Fruit fly (Drosophila melanogaster): ENCODE measurements around the gene CG34176.

The CG34176 gene

DNA sequence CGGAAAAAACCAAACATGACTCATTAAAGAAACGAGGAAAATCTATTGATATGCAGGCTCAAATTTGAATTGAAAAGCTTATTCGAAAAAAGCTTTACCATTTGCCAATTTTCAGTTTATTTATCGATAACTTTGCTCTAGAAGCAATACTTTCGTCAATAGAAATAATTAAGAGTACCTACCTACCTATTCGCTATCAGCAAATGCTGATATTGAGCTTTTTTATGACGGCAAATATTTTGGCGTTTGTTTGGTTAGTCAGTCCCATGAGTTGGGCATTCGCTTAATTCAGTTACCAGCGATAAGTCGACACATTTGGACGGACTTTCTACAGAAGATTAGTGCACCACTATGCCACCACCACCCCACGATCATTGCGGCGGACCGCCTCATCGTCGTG lies at the start of gene CG34176:
Gene CG34176, plus strand, starts transcription at position 301 of the 400 bp plus-strand sequence.
- no peak for TF ChIP-seq CG17801 (GFP tag; optimal IDR thresholded peaks at IDR 0.05; ENCODE audit: partially characterized antibody)

- no peak for TF ChIP-seq CG17801 (GFP tag; optimal IDR thresholded peaks at IDR 0.05; ENCODE audit: partially characterized antibody)
These were observed 35.6 kb upstream of the CG34176 start for dm6 chr2L:3968325-3968724.

DNA sequence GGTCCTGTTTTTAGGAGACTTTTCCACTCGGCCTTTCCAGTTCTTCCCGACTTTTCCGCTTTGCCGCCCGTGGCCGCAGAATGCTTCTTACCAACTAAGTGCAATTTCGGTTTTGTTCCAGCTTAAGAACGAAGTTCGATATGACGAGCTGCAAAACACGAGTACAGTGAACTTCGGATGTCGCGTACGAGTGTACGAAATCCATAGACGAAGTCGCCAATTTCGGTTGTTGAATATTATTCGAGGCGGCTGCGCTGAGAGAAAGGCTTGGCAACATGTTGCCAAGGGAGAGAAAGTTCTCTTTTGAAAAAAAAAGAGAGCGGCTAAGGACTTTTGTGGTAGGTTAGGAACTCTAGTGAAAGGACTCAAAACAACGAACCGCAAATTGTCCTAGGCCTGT lies 12.2 kb upstream of the CG34176 start, which contains the start of gene fred:
Gene fred, minus strand, starts transcription at position 76 of the 400 bp plus-strand sequence.
- no peak for TF ChIP-seq CG17801 (GFP tag; optimal IDR thresholded peaks at IDR 0.05; ENCODE audit: partially characterized antibody)

DNA sequence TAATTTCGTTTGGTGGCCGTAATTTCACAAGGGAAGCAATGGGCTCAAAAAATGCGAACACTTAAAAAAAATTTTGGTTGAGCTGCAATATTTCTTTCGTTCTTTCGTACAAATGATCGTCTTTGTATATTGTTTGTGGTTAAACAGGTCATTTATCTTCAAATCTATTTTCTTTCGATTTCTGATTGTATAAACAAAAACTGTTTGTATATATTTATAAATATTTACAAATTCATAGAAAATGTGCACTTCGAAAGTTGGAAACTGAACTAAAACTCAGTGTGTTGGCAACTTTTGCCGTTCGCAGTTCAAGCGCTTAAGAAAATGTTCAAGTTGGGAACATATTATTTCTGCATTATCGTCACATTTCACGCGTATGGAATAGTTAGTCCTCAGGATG lies 4.2 kb upstream of the CG34176 start, which contains the start of gene CG43797:
Gene CG43797, plus strand, starts transcription at position 301 of the 400 bp plus-strand sequence.
- no peak for TF ChIP-seq CG17801 (GFP tag; optimal IDR thresholded peaks at IDR 0.05; ENCODE audit: partially characterized antibody)

- no peak for TF ChIP-seq CG17801 (GFP tag; optimal IDR thresholded peaks at IDR 0.05; ENCODE audit: partially characterized antibody)
These were observed 804 bp downstream of the CG34176 start, which contains the start of gene CG15422 for dm6 chr2L:4004684-4005083. TSS of gene CG15422 (plus strand) at chr2L:4004984.

DNA sequence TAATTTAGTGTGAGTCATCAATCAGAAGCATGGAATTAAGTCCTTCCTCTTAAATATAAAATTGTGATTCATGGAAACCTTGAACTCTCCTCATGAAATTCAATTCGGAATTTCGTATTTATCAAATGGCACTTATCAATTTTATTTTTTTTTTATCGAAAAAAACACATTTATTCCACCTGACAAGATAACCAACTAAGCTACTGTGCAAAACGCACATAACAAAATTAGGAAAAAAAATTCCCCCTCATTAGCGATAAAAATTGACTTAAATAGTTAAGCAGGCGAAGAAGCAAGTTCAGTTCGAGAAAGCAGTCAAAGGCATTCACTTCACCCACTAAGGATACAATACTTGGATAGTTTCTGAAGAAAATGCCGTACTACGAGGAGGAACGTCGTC lies 1.9 kb downstream of the CG34176 start, which contains the start of gene CG15423:
Gene CG15423, plus strand, starts transcription at position 301 of the 400 bp plus-strand sequence.
- no peak for TF ChIP-seq CG17801 (GFP tag; optimal IDR thresholded peaks at IDR 0.05; ENCODE audit: partially characterized antibody)

DNA sequence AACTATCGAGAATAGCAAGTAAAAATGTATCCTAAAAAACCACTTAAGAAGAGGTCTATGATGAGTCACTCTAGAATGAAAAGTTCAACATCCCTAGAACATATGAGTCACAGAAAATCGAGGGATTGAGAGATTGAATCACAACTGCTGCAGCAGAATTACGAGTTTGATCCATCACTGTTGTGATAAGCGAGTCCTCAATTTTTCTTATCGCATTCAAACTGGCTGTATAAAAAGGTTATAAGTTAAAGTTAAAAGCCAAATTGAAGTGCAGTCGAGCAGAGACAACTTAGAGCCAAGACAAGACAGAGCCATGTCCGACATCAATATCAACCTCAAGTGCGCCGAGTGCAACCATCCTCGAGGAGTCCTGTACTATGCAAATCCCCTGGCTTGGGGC lies 3.5 kb downstream of the CG34176 start, which contains the start of gene CG43773:
Gene CG43773, plus strand, starts transcription at position 301 of the 400 bp plus-strand sequence.
- TF ChIP-seq CG17801 (GFP tag; optimal IDR thresholded peaks at IDR 0.05; ENCODE audit: partially characterized antibody): no peak

DNA sequence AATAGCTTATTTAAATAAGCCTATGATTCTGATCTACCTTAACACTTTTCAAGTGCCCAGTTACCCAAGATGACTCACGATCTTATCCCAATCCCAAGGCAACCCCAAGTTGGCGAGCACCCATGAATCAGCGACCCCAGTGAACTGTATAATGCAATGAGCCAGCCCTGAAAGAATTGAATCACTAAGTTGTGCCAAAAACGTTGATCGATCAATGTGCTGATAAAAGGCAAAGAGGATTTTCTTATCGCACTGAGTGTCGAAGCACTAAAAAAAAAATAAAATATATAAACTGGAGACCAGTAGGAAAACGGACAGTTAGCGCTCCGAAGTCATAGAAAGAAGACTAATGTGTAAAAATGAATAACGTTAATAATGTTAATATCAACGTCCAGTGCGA lies 4.5 kb downstream of the CG34176 start, which contains the start of gene CG43774:
Gene CG43774, plus strand, starts transcription at position 301 of the 400 bp plus-strand sequence.
- TF ChIP-seq CG17801 (GFP tag; optimal IDR thresholded peaks at IDR 0.05; ENCODE audit: partially characterized antibody): no peak

- no peak for TF ChIP-seq CG17801 (GFP tag; optimal IDR thresholded peaks at IDR 0.05; ENCODE audit: partially characterized antibody)
These were observed 8.2 kb downstream of the CG34176 start for dm6 chr2L:4012089-4012488.

- TF ChIP-seq CG17801 (GFP tag; optimal IDR thresholded peaks at IDR 0.05; ENCODE audit: partially characterized antibody): no peak
These were observed 15.3 kb downstream of the CG34176 start for dm6 chr2L:4019198-4019597.

dm6 chr2L:4019765-4020164 lies 15.9 kb downstream of the CG34176 start:
- TF ChIP-seq CG17801 (GFP tag; optimal IDR thresholded peaks at IDR 0.05; ENCODE audit: partially characterized antibody): no peak

DNA sequence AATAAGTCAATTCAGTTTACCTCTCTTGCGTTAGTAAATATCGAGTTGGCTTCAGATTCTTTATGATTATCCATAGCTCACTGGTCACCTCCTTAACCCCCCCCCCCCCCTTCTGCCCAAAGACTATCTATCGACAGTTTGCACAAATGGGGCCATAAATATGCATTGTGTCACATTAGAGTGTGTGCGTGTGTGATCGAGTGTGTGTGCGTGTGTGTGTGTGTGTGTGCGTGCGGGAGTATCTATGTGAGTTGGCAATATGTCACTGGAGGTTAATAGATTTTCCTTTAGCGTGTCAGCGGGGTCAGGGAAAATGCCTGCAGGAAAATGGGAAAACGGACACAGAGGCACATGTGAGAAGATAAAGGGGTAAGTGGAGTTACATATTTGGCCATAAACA lies 16.3 kb downstream of the CG34176 start:
- TF ChIP-seq CG17801 (GFP tag; optimal IDR thresholded peaks at IDR 0.05; ENCODE audit: partially characterized antibody): no peak

- TF ChIP-seq CG17801 (GFP tag; optimal IDR thresholded peaks at IDR 0.05; ENCODE audit: partially characterized antibody): no peak
These were observed 17.9 kb downstream of the CG34176 start for dm6 chr2L:4021608-4022342.

- no peak for TF ChIP-seq CG17801 (GFP tag; optimal IDR thresholded peaks at IDR 0.05; ENCODE audit: partially characterized antibody)
These were observed 19.5 kb downstream of the CG34176 start for dm6 chr2L:4023312-4023926.

DNA sequence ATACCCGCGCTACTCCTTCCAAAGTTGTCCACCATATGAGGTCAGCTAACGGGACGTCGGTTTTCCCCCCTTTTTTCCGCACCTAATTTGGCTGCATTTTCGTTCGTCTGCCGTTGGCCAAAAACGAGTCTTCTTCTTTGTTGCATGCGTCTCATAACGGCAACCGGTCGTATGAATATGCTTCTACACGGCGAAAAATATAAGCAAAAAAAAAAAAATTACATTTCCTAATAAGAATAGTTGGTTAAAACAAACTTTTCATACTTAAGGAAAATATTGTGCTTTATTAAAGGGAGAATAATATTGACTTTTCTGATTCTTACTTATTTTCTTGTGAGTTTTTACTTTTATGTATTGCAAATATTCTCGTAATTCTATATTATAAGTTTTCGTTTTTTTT lies 21.2 kb downstream of the CG34176 start:
- no peak for TF ChIP-seq CG17801 (GFP tag; optimal IDR thresholded peaks at IDR 0.05; ENCODE audit: partially characterized antibody)

dm6 chr2L:4028026-4028425 lies 24.1 kb downstream of the CG34176 start:
- TF ChIP-seq CG17801 (GFP tag; optimal IDR thresholded peaks at IDR 0.05; ENCODE audit: partially characterized antibody): no peak
